Worm (Caenorhabditis elegans) whole organism, young adult: ENCODE results near the gene gplb-1.

ENCODE experiments used
- C06A6.2 ChIP-seq: fragments of 200-800 bp; sonication (Bioruptor generic); conservative IDR thresholded peaks from 2 replicates; pipeline ENCODE4 v1.3.6; 2022; ENCODE audit warnings: missing genetic modification characterization, missing compliant biosample characterization
- F10E7.11 ChIP-seq: sonication (generic microtip); optimal IDR thresholded peaks from 2 replicates; lab custom pipeline; 2017; ENCODE audit warnings: mild to moderate bottlenecking, missing genetic modification characterization, moderate library complexity, missing compliant biosample characterization
- F22D6.2 ChIP-seq: sonication (generic microtip); optimal IDR thresholded peaks from 2 replicates; lab custom pipeline; 2016; ENCODE audit warnings: mild to moderate bottlenecking, missing genetic modification characterization, missing compliant biosample characterization
- F33H1.4 ChIP-seq: fragments of 200-800 bp; sonication (Bioruptor generic); IDR thresholded peaks from 2 replicates; pipeline ENCODE4 v1.3.6; 2022; ENCODE audit warnings: missing genetic modification reagents, missing genetic modification characterization, missing compliant biosample characterization
- F52B5.7 ChIP-seq: sonication (generic microtip); optimal IDR thresholded peaks from 2 replicates; lab custom pipeline; 2016; ENCODE audit warnings: mild to moderate bottlenecking, missing genetic modification characterization, missing compliant biosample characterization
- F55B11.4 ChIP-seq: sonication (generic microtip); optimal IDR thresholded peaks from 2 replicates; lab custom pipeline; 2016; ENCODE audit warnings: missing compliant biosample characterization, missing genetic modification characterization, borderline replicate concordance; ENCODE audit not compliant: insufficient read depth
- F57A8.1 ChIP-seq: fragments of 200-800 bp; sonication (Bioruptor generic); optimal IDR thresholded peaks from 2 replicates; lab custom pipeline; 2018; ENCODE audit warnings: mild to moderate bottlenecking, missing genetic modification characterization, moderate library complexity, missing compliant biosample characterization
- F57C9.4 ChIP-seq: sonication (generic microtip); optimal IDR thresholded peaks from 2 replicates; lab custom pipeline; 2017; ENCODE audit warnings: mild to moderate bottlenecking, missing genetic modification characterization, missing compliant biosample characterization
- Y53F4B.3 ChIP-seq: fragments of 200-800 bp; sonication (Bioruptor generic); IDR thresholded peaks from 2 replicates; pipeline ENCODE4 v1.3.6; 2022; ENCODE audit warnings: missing genetic modification reagents, missing genetic modification characterization, missing compliant biosample characterization
- Y53G8AR.9 ChIP-seq: fragments of 200-800 bp; sonication (Bioruptor generic); conservative IDR thresholded peaks from 2 replicates; pipeline ENCODE4 v1.3.6; 2022; ENCODE audit warnings: missing genetic modification reagents, missing genetic modification characterization, missing compliant biosample characterization
- Y56A3A.18 ChIP-seq: fragments of 200-800 bp; sonication (Bioruptor generic); IDR thresholded peaks from 2 replicates; pipeline ENCODE4 v1.3.6; 2022; ENCODE audit warnings: missing genetic modification reagents, missing genetic modification characterization, missing compliant biosample characterization
- ZK185.1 ChIP-seq: sonication (generic microtip); optimal IDR thresholded peaks from 2 replicates; lab custom pipeline; 2016; ENCODE audit warnings: mild to moderate bottlenecking, missing genetic modification characterization, missing compliant biosample characterization; ENCODE audit not compliant: poor library complexity, severe bottlenecking
- ama-1 ChIP-seq, 3 experiments: fragments of 150-350 bp in 1 of 3; sonication (generic microtip) in 2 of 3; optimal IDR thresholded peaks; 2 replicates each; lab custom pipeline; 2014 to 2018; ENCODE audit warnings: missing biosample characterization in 2 of 3, missing genetic modification characterization in 2 of 3, missing genetic modification reagents in 2 of 3
- attf-3 ChIP-seq: fragments of 200-800 bp; sonication (Bioruptor generic); conservative IDR thresholded peaks from 2 replicates; pipeline ENCODE4 v1.3.6; 2022; ENCODE audit warnings: missing genetic modification reagents, missing genetic modification characterization, missing compliant biosample characterization
- attf-5 ChIP-seq: fragments of 200-800 bp; sonication (Bioruptor generic); optimal IDR thresholded peaks from 2 replicates; lab custom pipeline; 2018; ENCODE audit warnings: mild to moderate bottlenecking, missing genetic modification characterization, missing compliant biosample characterization
- ceh-40 ChIP-seq: fragments of 200-800 bp; sonication (Bioruptor generic); IDR thresholded peaks from 2 replicates; pipeline ENCODE4 v1.3.6; 2022; ENCODE audit warnings: missing genetic modification characterization, missing compliant biosample characterization
- ceh-58 ChIP-seq: fragments of 200-800 bp; sonication (Bioruptor generic); IDR thresholded peaks from 2 replicates; pipeline ENCODE4 v1.3.6; 2022; ENCODE audit warnings: missing genetic modification characterization, missing compliant biosample characterization
- ceh-79 ChIP-seq: sonication (generic microtip); optimal IDR thresholded peaks from 2 replicates; lab custom pipeline; 2017; ENCODE audit warnings: mild to moderate bottlenecking, missing genetic modification characterization, missing compliant biosample characterization
- ceh-91 ChIP-seq: fragments of 200-800 bp; sonication (Bioruptor generic); IDR thresholded peaks from 2 replicates; pipeline ENCODE4 v1.3.6; 2022; ENCODE audit warnings: missing genetic modification reagents, missing genetic modification characterization, missing compliant biosample characterization
- dox-1 ChIP-seq: fragments of 200-800 bp; sonication (Bioruptor generic); IDR thresholded peaks from 2 replicates; pipeline ENCODE4 v1.3.6; 2022; ENCODE audit warnings: missing genetic modification reagents, missing genetic modification characterization, missing compliant biosample characterization
- ets-4 ChIP-seq: fragments of 200-800 bp; sonication (Bioruptor generic); optimal IDR thresholded peaks from 2 replicates; lab custom pipeline; 2018; ENCODE audit warnings: mild to moderate bottlenecking, missing genetic modification characterization, missing compliant biosample characterization
- gei-17 ChIP-seq: fragments of 200-800 bp; sonication (Bioruptor generic); optimal IDR thresholded peaks from 2 replicates; lab custom pipeline; 2018; ENCODE audit warnings: mild to moderate bottlenecking, missing genetic modification characterization, missing compliant biosample characterization
- hrde-1 ChIP-seq: sonication (generic microtip); optimal IDR thresholded peaks from 2 replicates; lab custom pipeline; 2016; ENCODE audit warnings: missing genetic modification characterization, mild to moderate bottlenecking, missing compliant biosample characterization, moderate library complexity, missing genotype, missing genetic modification reagents, borderline replicate concordance
- let-607 ChIP-seq, 2 experiments: fragments of 200-800 bp in 1 of 2; sonication (Bioruptor generic) in 1 of 2; sonication (generic microtip) in 1 of 2; optimal IDR thresholded peaks; 2 replicates each; lab custom pipeline; 2016 to 2018; ENCODE audit warnings: mild to moderate bottlenecking in 2 of 2, missing compliant biosample characterization in 2 of 2, missing genetic modification characterization in 2 of 2, moderate library complexity in 2 of 2, missing genotype in 1 of 2
- lin-26 ChIP-seq: fragments of 200-800 bp; sonication (Bioruptor generic); IDR thresholded peaks from 2 replicates; pipeline ENCODE4 v1.3.6; 2022; ENCODE audit warnings: missing genetic modification reagents, missing genetic modification characterization, missing compliant biosample characterization
- lin-40 ChIP-seq: sonication (generic microtip); optimal IDR thresholded peaks from 2 replicates; lab custom pipeline; 2016; ENCODE audit warnings: missing genetic modification characterization, mild to moderate bottlenecking, missing compliant biosample characterization, missing genotype, missing genetic modification reagents
- lir-1 ChIP-seq: fragments of 200-800 bp; sonication (Bioruptor generic); conservative IDR thresholded peaks from 2 replicates; pipeline ENCODE4 v1.3.6; 2022; ENCODE audit warnings: missing genetic modification reagents, missing genetic modification characterization, missing compliant biosample characterization
- lsy-27 ChIP-seq: sonication (generic microtip); optimal IDR thresholded peaks from 2 replicates; lab custom pipeline; 2017; ENCODE audit warnings: missing genetic modification characterization, mild to moderate bottlenecking, missing compliant biosample characterization, antibody characterized with exemption, missing genotype, borderline replicate concordance; ENCODE audit not compliant: insufficient read depth
- madf-3 ChIP-seq: fragments of 200-800 bp; sonication (Bioruptor generic); IDR thresholded peaks from 2 replicates; pipeline ENCODE4 v1.3.6; 2022; ENCODE audit warnings: missing genetic modification reagents, missing genetic modification characterization, missing compliant biosample characterization
- madf-6 ChIP-seq: fragments of 200-800 bp; sonication (Bioruptor generic); IDR thresholded peaks from 2 replicates; pipeline ENCODE4 v1.3.6; 2022; ENCODE audit warnings: missing genetic modification reagents, missing genetic modification characterization, missing compliant biosample characterization
- mes-4 ChIP-seq: sonication (generic microtip); optimal IDR thresholded peaks from 2 replicates; lab custom pipeline; 2016; ENCODE audit warnings: missing genotype, missing genetic modification characterization, missing compliant biosample characterization
- nhr-120 ChIP-seq: fragments of 200-800 bp; sonication (Bioruptor generic); IDR thresholded peaks from 2 replicates; pipeline ENCODE4 v1.3.6; 2022; ENCODE audit warnings: missing genetic modification characterization, missing compliant biosample characterization
- nhr-90 ChIP-seq: sonication (generic microtip); optimal IDR thresholded peaks from 2 replicates; lab custom pipeline; 2016; ENCODE audit warnings: missing genotype, mild to moderate bottlenecking, missing genetic modification characterization, missing compliant biosample characterization
- pbrm-1 ChIP-seq: fragments of 200-800 bp; sonication (Bioruptor generic); IDR thresholded peaks from 2 replicates; pipeline ENCODE4 v1.3.6; 2022; ENCODE audit warnings: missing genetic modification reagents, missing genetic modification characterization, missing compliant biosample characterization
- rec-8 ChIP-seq, 2 experiments: sonication (generic microtip); optimal IDR thresholded peaks; 2 replicates each; lab custom pipeline; 2016; ENCODE audit warnings: mild to moderate bottlenecking in 2 of 2, missing genetic modification characterization in 2 of 2, missing genetic modification reagents in 2 of 2, missing genotype in 2 of 2, missing biosample characterization in 1 of 2, missing compliant biosample characterization in 1 of 2, moderate library complexity in 1 of 2
- repo-1 ChIP-seq: sonication (generic microtip); optimal IDR thresholded peaks from 2 replicates; lab custom pipeline; 2017; ENCODE audit warnings: mild to moderate bottlenecking, missing genetic modification characterization, missing compliant biosample characterization
- rpc-1 ChIP-seq, 2 experiments: fragments of 150-350 bp in 1 of 2; sonication (generic microtip) in 1 of 2; optimal IDR thresholded peaks; 2 replicates each; lab custom pipeline; 2014 to 2018; ENCODE audit warnings: missing biosample characterization in 1 of 2, missing genetic modification characterization in 1 of 2, missing genetic modification reagents in 1 of 2, missing genotype in 1 of 2
- snpc-4 ChIP-seq, 5 experiments: fragments of 150-350 bp in 1 of 5; sonication (generic microtip) in 4 of 5; optimal IDR thresholded peaks; 2 replicates each; lab custom pipeline; 2014 to 2018; ENCODE audit warnings: missing genetic modification characterization in 5 of 5, missing biosample characterization in 3 of 5, antibody characterized with exemption in 2 of 5, mild to moderate bottlenecking in 2 of 5, missing compliant biosample characterization in 2 of 5, missing genotype in 2 of 5, moderate library complexity in 2 of 5, missing genetic modification reagents in 1 of 5
- somi-1 ChIP-seq: fragments of 200-800 bp; sonication (Bioruptor generic); optimal IDR thresholded peaks from 2 replicates; lab custom pipeline; 2018; ENCODE audit warnings: mild to moderate bottlenecking, missing genetic modification characterization, missing compliant biosample characterization
- sptf-2 ChIP-seq: fragments of 200-800 bp; sonication (Bioruptor generic); optimal IDR thresholded peaks from 2 replicates; lab custom pipeline; 2018; ENCODE audit warnings: mild to moderate bottlenecking, missing genetic modification characterization, missing compliant biosample characterization
- tbx-9 ChIP-seq: sonication (generic microtip); optimal IDR thresholded peaks from 2 replicates; lab custom pipeline; 2016; ENCODE audit warnings: borderline replicate concordance, missing genetic modification characterization, inconsistent platforms, missing compliant biosample characterization
- tlf-1 ChIP-seq: fragments of 200-800 bp; sonication (Bioruptor generic); optimal IDR thresholded peaks from 2 replicates; lab custom pipeline; 2018; ENCODE audit warnings: mild to moderate bottlenecking, missing genetic modification characterization, missing compliant biosample characterization
- unc-62 ChIP-seq: fragments of 150-350 bp; optimal IDR thresholded peaks from 2 replicates; lab custom pipeline; 2014; ENCODE audit warnings: missing biosample characterization, missing genetic modification reagents, missing genetic modification characterization
- ztf-22 ChIP-seq: fragments of 200-800 bp; sonication (Bioruptor generic); optimal IDR thresholded peaks from 2 replicates; lab custom pipeline; 2018; ENCODE audit warnings: mild to moderate bottlenecking, missing genetic modification characterization, moderate library complexity, missing compliant biosample characterization
- ztf-3 ChIP-seq: fragments of 200-800 bp; sonication (Bioruptor generic); optimal IDR thresholded peaks from 2 replicates; lab custom pipeline; 2018; ENCODE audit warnings: mild to moderate bottlenecking, missing genetic modification characterization, missing compliant biosample characterization
- ztf-6 ChIP-seq: fragments of 200-800 bp; sonication (Bioruptor generic); IDR thresholded peaks from 2 replicates; pipeline ENCODE4 v1.3.6; 2022; ENCODE audit warnings: missing genetic modification reagents, missing genetic modification characterization, missing compliant biosample characterization

The gplb-1 gene

DNA sequence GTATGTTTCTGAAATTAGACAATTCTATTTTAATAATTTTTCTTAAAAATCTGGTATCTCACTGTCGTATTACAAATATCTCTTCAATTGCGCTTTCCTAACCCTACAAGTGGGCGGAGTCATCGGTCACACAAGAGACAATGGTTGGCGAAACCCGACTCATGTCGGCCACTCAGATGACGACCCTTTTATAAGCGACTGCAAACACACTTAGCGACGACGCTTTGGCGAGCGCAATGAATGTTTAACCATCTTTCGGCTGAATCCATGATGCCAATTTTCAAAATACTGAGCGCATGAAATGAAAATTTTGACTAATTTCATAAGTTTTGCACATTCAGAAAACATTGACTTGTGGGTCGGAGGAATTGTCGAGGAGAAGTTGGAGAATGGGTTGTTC, 29.3 kb upstream of the gplb-1 start:
- TF ChIP-seq rpc-1 (optimal IDR thresholded peaks at IDR 0.05; lab: Kevin White, UChicago) (peak; percentile 98), rpc-1 (tag; optimal IDR thresholded peaks at IDR 0.05; lab: Kevin White, UChicago) (peak; percentile 100), lin-40 (peak; percentile 95), attf-5 (peak; percentile 98), F57C9.4 (peak; percentile 99), attf-3 (GFP tag; lab: Robert Waterston, UW) (peak; percentile 80), somi-1 (GFP tag; lab: Kevin White, UChicago) (peak; percentile 99), nhr-90 (peak; percentile 99), lsy-27 (tag; lab: Kevin White, UChicago) (peak; percentile 62), ceh-40 (GFP tag; lab: Robert Waterston, UW) (peak; percentile 98), repo-1 (tag; lab: Kevin White, UChicago) (peak; percentile 100), ztf-3 (GFP tag; lab: Kevin White, UChicago) (peak; percentile 90), ztf-6 (GFP tag; lab: Robert Waterston, UW) (peak; percentile 92), ceh-79 (tag; lab: Kevin White, UChicago) (peak; percentile 100), unc-62 (GFP tag; lab: Kevin White, UChicago) (peak; percentile 28), madf-6 (GFP tag; lab: Robert Waterston, UW) (peak; percentile 94), sptf-2 (GFP tag; lab: Kevin White, UChicago) (peak; percentile 100), ztf-22 (GFP tag; lab: Kevin White, UChicago) (peak; percentile 99), tbx-9 (tag; lab: Kevin White, UChicago) (peak; percentile 100), F10E7.11 (tag; lab: Kevin White, UChicago) (peak; percentile 100), snpc-4 (GFP tag; optimal IDR thresholded peaks at IDR 0.05; lab: Kevin White, UChicago) (peak; percentile 99), snpc-4 (tag; optimal IDR thresholded peaks at IDR 0.05; lab: Kevin White, UChicago) (peak; percentile 99 to 100 (median 100)), let-607 (tag; optimal IDR thresholded peaks at IDR 0.05; lab: Kevin White, UChicago) (peak; percentile 91), dox-1 (GFP tag; lab: Robert Waterston, UW) (peak; percentile 99), Y53F4B.3 (peak; percentile 94), gei-17 (GFP tag; lab: Kevin White, UChicago) (peak; percentile 93), mes-4 (tag; lab: Kevin White, UChicago) (peak; percentile 96), C06A6.2 (peak; percentile 93), lin-26 (GFP tag; lab: Robert Waterston, UW) (peak; percentile 100), F57A8.1 (GFP tag; lab: Kevin White, UChicago) (peak; percentile 100), ZK185.1 (tag; lab: Kevin White, UChicago) (peak; percentile 97), lir-1 (peak; percentile 90), pbrm-1 (GFP tag; lab: Robert Waterston, UW) (peak; percentile 98), Y53G8AR.9 (peak; percentile 99), F52B5.7 (tag; lab: Kevin White, UChicago) (peak; percentile 100), ets-4 (GFP tag; lab: Kevin White, UChicago) (peak; percentile 100), madf-3 (GFP tag; lab: Robert Waterston, UW) (peak; percentile 96), hrde-1 (tag; lab: Kevin White, UChicago) (peak; percentile 98), nhr-120 (peak; percentile 100), ama-1 (optimal IDR thresholded peaks at IDR 0.05; lab: Kevin White, UChicago) (peak; percentile 59), ama-1 (GFP tag; optimal IDR thresholded peaks at IDR 0.05; lab: Kevin White, UChicago) (peak; percentile 96 to 97), Y56A3A.18 (GFP tag; lab: Robert Waterston, UW) (peak; percentile 100), tlf-1 (GFP tag; lab: Kevin White, UChicago) (peak; percentile 96), ceh-91 (peak; percentile 78), F22D6.2 (tag; lab: Kevin White, UChicago) (peak; percentile 91), F33H1.4 (GFP tag; lab: Robert Waterston, UW) (peak; percentile 77), F55B11.4 (tag; lab: Kevin White, UChicago) (peak; percentile 55), ceh-58 (GFP tag; lab: Robert Waterston, UW) (peak; percentile 100), rec-8 (tag; optimal IDR thresholded peaks at IDR 0.05; lab: Kevin White, UChicago) (peak; percentile 96 to 99)
